Fruit fly (Drosophila melanogaster) whole organism, wandering third instar larva: Measurements from ENCODE around the gene CG18269.

ENCODE experiments used
- CG32264 ChIP-seq: fragments of 200-800 bp; sonication (Bioruptor generic); optimal IDR thresholded peaks from 2 replicates; lab custom pipeline; 2016; ENCODE audit warnings: missing biosample characterization, missing genetic modification characterization
- Dfd ChIP-seq: fragments of >200 bp; optimal IDR thresholded peaks from 2 replicates; lab custom pipeline; 2017; ENCODE audit warnings: missing biosample characterization, missing genetic modification characterization
- Hr78 ChIP-seq: fragments of >200 bp; optimal IDR thresholded peaks from 2 replicates; lab custom pipeline; 2017; ENCODE audit warnings: missing biosample characterization, missing genetic modification characterization
- Vsx2 ChIP-seq: fragments of 200-300, 225-300 bp; sonication (Bioruptor generic); optimal IDR thresholded peaks from 2 replicates; lab custom pipeline; 2018; ENCODE audit warnings: missing biosample characterization, missing genetic modification characterization; ENCODE audit not compliant: partially characterized antibody
- br ChIP-seq: fragments of 200-800 bp; sonication (Bioruptor generic); optimal IDR thresholded peaks from 2 replicates; lab custom pipeline; 2016; ENCODE audit warnings: missing biosample characterization, missing genetic modification characterization
- dl ChIP-seq, 2 experiments: fragments of 175-275, 200-275 bp in 1 of 2; fragments of 200-275 bp in 1 of 2; sonication (Bioruptor generic); optimal IDR thresholded peaks; lab custom pipeline; 2018; ENCODE audit warnings: mild to moderate bottlenecking in 2 of 2, missing biosample characterization in 2 of 2, missing genetic modification characterization in 2 of 2, moderate library complexity in 2 of 2; ENCODE audit not compliant: partially characterized antibody in 2 of 2, insufficient read depth in 1 of 2
- fru ChIP-seq: fragments of 200-800 bp; sonication (Bioruptor generic); optimal IDR thresholded peaks from 3 replicates; lab custom pipeline; 2016; ENCODE audit warnings: missing biosample characterization, mild to moderate bottlenecking, missing genetic modification characterization
- h ChIP-seq: fragments of 200-800 bp; sonication (Bioruptor generic); optimal IDR thresholded peaks from 3 replicates; lab custom pipeline; 2016; ENCODE audit warnings: missing biosample characterization, mild to moderate bottlenecking, missing genetic modification characterization
- psq ChIP-seq: fragments of 200-800 bp; sonication (Bioruptor generic); optimal IDR thresholded peaks from 3 replicates; lab custom pipeline; 2017; ENCODE audit warnings: missing biosample characterization, mild to moderate bottlenecking, missing genetic modification characterization, moderate library complexity
- usp ChIP-seq: fragments of >200 bp; optimal IDR thresholded peaks from 2 replicates; lab custom pipeline; 2017; ENCODE audit warnings: missing biosample characterization, missing genetic modification characterization

DNA sequence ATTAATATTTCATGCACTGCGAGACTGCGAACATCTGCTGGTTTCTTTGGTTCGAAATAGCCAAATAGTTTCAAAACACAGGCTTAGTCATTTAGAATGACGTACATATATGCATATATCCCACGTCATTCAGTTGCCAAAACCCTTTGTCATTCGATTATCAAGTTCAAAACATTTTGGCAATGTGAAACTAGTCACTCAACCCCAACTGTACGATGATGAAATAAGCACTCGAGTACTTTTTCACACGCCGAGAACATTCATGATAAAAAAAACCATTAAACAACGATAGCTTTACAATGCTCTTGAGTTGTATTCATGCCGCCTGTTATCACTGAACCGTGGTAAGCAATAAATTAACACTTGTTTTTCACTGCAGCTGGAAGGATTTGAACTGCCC lies 30.9 kb upstream of the CG18269 start:
- TF ChIP-seq br (GFP tag; lab: Kevin White, UChicago) (no peak), usp (GFP tag; lab: Kevin White, UChicago) (no peak), CG32264 (GFP tag; lab: Kevin White, UChicago) (no peak), Vsx2 (no peak), psq (GFP tag; lab: Kevin White, UChicago) (no peak), h (no peak), Dfd (GFP tag; lab: Kevin White, UChicago) (no peak), Hr78 (no peak), dl (GFP tag; optimal IDR thresholded peaks at IDR 0.05; lab: Kevin White, UChicago; ENCODE audit: insufficient read depth in 1 of 2, partially characterized antibody in 2 of 2) (no peak), fru (no peak)
